Fruit fly (Drosophila melanogaster): Measurements from ENCODE around the gene CG5888.
A peak's percentile ranks its signal among the peaks of the same experiment; 100 is the strongest.

CG5888 gene

DNA sequence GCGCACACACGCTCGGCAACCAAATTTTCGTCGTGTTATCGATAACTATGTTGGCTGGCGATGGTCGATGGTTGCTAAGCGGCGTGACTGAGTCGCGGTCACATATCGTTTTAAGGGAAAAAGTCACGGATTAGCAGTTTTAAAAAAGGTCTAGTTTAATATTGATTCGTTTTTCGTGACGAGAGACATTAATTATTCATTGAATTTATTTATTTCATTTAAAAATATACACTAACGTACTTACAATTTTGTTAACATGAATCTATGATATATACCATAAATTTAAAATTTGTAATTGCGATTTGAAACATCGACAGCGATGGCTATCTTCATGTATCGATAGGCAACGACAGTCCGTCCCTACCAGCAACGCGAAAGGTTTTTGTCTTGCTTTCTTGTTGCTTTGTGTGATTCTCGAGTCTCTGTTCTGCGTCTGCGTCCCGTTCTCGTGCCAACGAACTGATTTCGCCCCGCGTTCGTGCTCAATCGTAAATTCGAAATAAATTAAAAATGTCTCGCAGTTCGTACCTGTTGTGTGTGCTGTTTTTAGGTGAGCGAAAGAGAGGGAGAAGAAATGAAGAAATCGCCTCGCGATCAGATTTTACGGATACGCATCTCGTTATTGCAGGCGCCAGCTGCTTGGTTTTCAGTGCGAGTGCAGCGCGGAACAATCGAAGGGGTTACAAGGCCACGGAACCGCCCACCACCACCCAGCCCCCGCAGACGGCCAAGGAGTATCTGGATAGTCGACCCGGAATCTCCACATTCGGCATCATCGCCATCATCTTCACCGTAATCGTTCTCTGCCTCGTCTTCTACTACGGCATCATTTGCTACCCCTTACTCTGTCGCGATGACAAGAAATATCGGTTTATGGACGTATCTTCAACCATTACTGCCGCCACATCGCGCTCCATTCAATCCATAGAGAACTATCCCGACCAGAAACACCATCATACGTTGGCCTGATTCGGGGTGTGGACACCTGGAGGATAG, 95.4 kb downstream of the CG5888 start, which contains the start of the genes Hyls1, chif and CG4455 (continued):
- TF ChIP-seq CG11696 (GFP tag; IDR thresholded peaks at IDR 0.05), result no peak
- TF ChIP-seq CG8089 (GFP tag; optimal IDR thresholded peaks at IDR 0.05), result no peak
- TF ChIP-seq C15 (GFP tag; IDR thresholded peaks at IDR 0.05), result no peak
- TF ChIP-seq Lim3 (GFP tag; IDR thresholded peaks at IDR 0.05), result no peak
- no peak for TF ChIP-seq CG10959 (GFP tag; IDR thresholded peaks at IDR 0.05)
- no peak for TF ChIP-seq emc (GFP tag; optimal IDR thresholded peaks at IDR 0.05)
- no peak for TF ChIP-seq Optix (GFP tag; IDR thresholded peaks at IDR 0.05)
- 0 out of 4 replicates have a peak, but pooled peaks have one; percentile 12 for TF ChIP-seq chinmo (GFP tag; IDR thresholded peaks at IDR 0.05; ENCODE audit: partially characterized antibody)
- no peak for TF ChIP-seq slp2 (GFP tag; optimal IDR thresholded peaks at IDR 0.05)
- TF ChIP-seq lola (GFP tag; optimal IDR thresholded peaks at IDR 0.05), result peak in 1 of 3 experiments; percentile 31
- no peak; the same call in none of the 2 replicates for TF ChIP-seq MBD-R2 (GFP tag; IDR thresholded peaks at IDR 0.05)
- TF ChIP-seq CG15601 (tag; optimal IDR thresholded peaks at IDR 0.05), result peak; percentile 59
- TF ChIP-seq Nf-YB (GFP tag; optimal IDR thresholded peaks at IDR 0.05), result no peak
- peak; percentile 5 for TF ChIP-seq odd (GFP tag; optimal IDR thresholded peaks at IDR 0.05)
- peak; percentile 18 for TF ChIP-seq CG10209 (GFP tag; optimal IDR thresholded peaks at IDR 0.05)
- TF ChIP-seq CG1024 (GFP tag; IDR thresholded peaks at IDR 0.05), result no peak
- TF ChIP-seq cg (GFP tag; optimal IDR thresholded peaks at IDR 0.05), result no peak
- TF ChIP-seq CG32532 (GFP tag; IDR thresholded peaks at IDR 0.05), result peak; percentile 26; the same call in 1 of the 2 replicates
- peak; percentile 74 for TF ChIP-seq sens (GFP tag)
- TF ChIP-seq HmgD (GFP tag; optimal IDR thresholded peaks at IDR 0.05), result no peak
- TF ChIP-seq Nf-YC (tag; optimal IDR thresholded peaks at IDR 0.05), result peak; percentile 64
- TF ChIP-seq klu (GFP tag; IDR thresholded peaks at IDR 0.05), result no peak
- TF ChIP-seq Abd-B (GFP tag; optimal IDR thresholded peaks at IDR 0.05), result peak; percentile 64
- no peak for TF ChIP-seq CG17912 (GFP tag; optimal IDR thresholded peaks at IDR 0.05)
- no peak for TF ChIP-seq H15 (GFP tag; IDR thresholded peaks at IDR 0.05)
- TF ChIP-seq Oaz (GFP tag; IDR thresholded peaks at IDR 0.05), result no peak
- TF ChIP-seq cad (GFP tag; optimal IDR thresholded peaks at IDR 0.05), result no peak
- no peak for TF ChIP-seq pum (GFP tag; optimal IDR thresholded peaks at IDR 0.05)
- TF ChIP-seq Antp (GFP tag; optimal IDR thresholded peaks at IDR 0.05), result no peak
- TF ChIP-seq Eip74EF (GFP tag; optimal IDR thresholded peaks at IDR 0.05), result no peak
- TF ChIP-seq dysf (GFP tag; IDR thresholded peaks at IDR 0.05), result no peak
- peak; percentile 57 for TF ChIP-seq CG7928 (GFP tag; optimal IDR thresholded peaks at IDR 0.05)
- TF ChIP-seq ac (GFP tag; optimal IDR thresholded peaks at IDR 0.05), result no peak
- no peak for TF ChIP-seq CG12769 (tag; optimal IDR thresholded peaks at IDR 0.05)
- no peak for TF ChIP-seq salm (tag; optimal IDR thresholded peaks at IDR 0.05)
- peak; percentile 24 for TF ChIP-seq CG3281 (GFP tag; optimal IDR thresholded peaks at IDR 0.05)
- no peak for TF ChIP-seq fd64A (GFP tag; optimal IDR thresholded peaks at IDR 0.05)
- peak; percentile 48 for TF ChIP-seq gsb-n (tag; optimal IDR thresholded peaks at IDR 0.05)
- no peak for TF ChIP-seq crc (GFP tag; optimal IDR thresholded peaks at IDR 0.05)
- no peak for TF ChIP-seq zf30C (GFP tag; optimal IDR thresholded peaks at IDR 0.05)
- no peak for TF ChIP-seq CG14667 (GFP tag; IDR thresholded peaks at IDR 0.05)
- TF ChIP-seq CG15514 (GFP tag; optimal IDR thresholded peaks at IDR 0.05), result peak; percentile 32
- TF ChIP-seq Kr (GFP tag; optimal IDR thresholded peaks at IDR 0.05), result peak; percentile 30
- no peak for TF ChIP-seq ham (GFP tag; IDR thresholded peaks at IDR 0.05)
- no peak for TF ChIP-seq CG10366 (GFP tag; IDR thresholded peaks at IDR 0.05)
- no peak for TF ChIP-seq mam (GFP tag; optimal IDR thresholded peaks at IDR 0.05)
- TF ChIP-seq Stat92E (GFP tag; optimal IDR thresholded peaks at IDR 0.05), result peak in 1 of 3 experiments; percentile 31
- TF ChIP-seq CG10565 (GFP tag; optimal IDR thresholded peaks at IDR 0.05), result no peak
- peak; percentile 2 for TF ChIP-seq CG12942 (GFP tag; optimal IDR thresholded peaks at IDR 0.05)
